Worm (Caenorhabditis elegans) whole organism, L2 larva: ENCODE results near the gene ugt-11.

Experiments
- R02D3.7 ChIP-seq: fragments of 150-350 bp; optimal IDR thresholded peaks from 2 replicates; lab custom pipeline; 2014; ENCODE audit warnings: missing biosample characterization, missing genetic modification characterization
- aly-2 ChIP-seq: fragments of 150-350 bp; optimal IDR thresholded peaks from 2 replicates; lab custom pipeline; 2014; ENCODE audit warnings: missing biosample characterization, missing genetic modification characterization
- dmd-4 ChIP-seq: sonication (generic microtip); optimal IDR thresholded peaks from 2 replicates; lab custom pipeline; 2017; ENCODE audit warnings: missing biosample characterization, missing genetic modification characterization
- egl-27 ChIP-seq: sonication (generic microtip); optimal IDR thresholded peaks from 3 replicates; lab custom pipeline; 2017; ENCODE audit warnings: missing biosample characterization, missing genetic modification reagents, missing genetic modification characterization
- lin-11 ChIP-seq: fragments of 150-350 bp; sonication (generic microtip); optimal IDR thresholded peaks from 2 replicates; lab custom pipeline; 2014; ENCODE audit warnings: missing biosample characterization, missing genetic modification characterization, inconsistent platforms, mixed read lengths
- lsy-2 ChIP-seq, 2 experiments: fragments of 150-350 bp in 1 of 2; sonication (generic microtip) in 1 of 2; optimal IDR thresholded peaks; 2 replicates each; lab custom pipeline; 2014 to 2017; ENCODE audit warnings: missing biosample characterization in 2 of 2, missing genetic modification characterization in 2 of 2
- mab-5 ChIP-seq: fragments of 150-350 bp; optimal IDR thresholded peaks from 2 replicates; lab custom pipeline; 2014; ENCODE audit warnings: missing biosample characterization, missing genetic modification characterization
- mdl-1 ChIP-seq, 2 experiments: fragments of 150-350 bp in 1 of 2; sonication (generic microtip) in 1 of 2; optimal IDR thresholded peaks; 2 replicates each; lab custom pipeline; 2017; ENCODE audit warnings: missing biosample characterization in 2 of 2, missing genetic modification characterization in 2 of 2
- nhr-237 ChIP-seq: fragments of 150-350 bp; optimal IDR thresholded peaks from 2 replicates; lab custom pipeline; 2014; ENCODE audit warnings: missing biosample characterization, missing genetic modification characterization
- nhr-77 ChIP-seq: fragments of 150-350 bp; optimal IDR thresholded peaks from 2 replicates; lab custom pipeline; 2014; ENCODE audit warnings: missing biosample characterization, missing genetic modification characterization

- TF ChIP-seq lsy-2 (tag; optimal IDR thresholded peaks at IDR 0.05; lab: Kevin White, UChicago) (no peak), nhr-237 (tag; lab: Kevin White, UChicago) (no peak), aly-2 (tag; lab: Kevin White, UChicago) (no peak), egl-27 (tag; lab: Kevin White, UChicago) (no peak), lin-11 (tag; lab: Kevin White, UChicago) (no peak), mdl-1 (tag; optimal IDR thresholded peaks at IDR 0.05; lab: Kevin White, UChicago) (no peak), dmd-4 (tag; lab: Kevin White, UChicago) (no peak), mab-5 (no peak), R02D3.7 (tag; lab: Kevin White, UChicago) (no peak), nhr-77 (tag; lab: Kevin White, UChicago) (no peak)
These were observed 873 bp upstream of the ugt-11 start, which contains the start of gene ugt-9 for ce11 chrV:4895744-4896143.
